Fruit fly (Drosophila melanogaster): ENCODE data around the gene CG13360.

dm6 chrX:838012-838411 lies 48.1 kb upstream of the CG13360 start:
- TF ChIP-seq psq (optimal IDR thresholded peaks at IDR 0.05) (no peak), pan (optimal IDR thresholded peaks at IDR 0.05) (no peak), usp (GFP tag; optimal IDR thresholded peaks at IDR 0.05) (no peak), CG8478 (optimal IDR thresholded peaks at IDR 0.05) (no peak)

Data from whole organism.